In the genomic region with DNA sequence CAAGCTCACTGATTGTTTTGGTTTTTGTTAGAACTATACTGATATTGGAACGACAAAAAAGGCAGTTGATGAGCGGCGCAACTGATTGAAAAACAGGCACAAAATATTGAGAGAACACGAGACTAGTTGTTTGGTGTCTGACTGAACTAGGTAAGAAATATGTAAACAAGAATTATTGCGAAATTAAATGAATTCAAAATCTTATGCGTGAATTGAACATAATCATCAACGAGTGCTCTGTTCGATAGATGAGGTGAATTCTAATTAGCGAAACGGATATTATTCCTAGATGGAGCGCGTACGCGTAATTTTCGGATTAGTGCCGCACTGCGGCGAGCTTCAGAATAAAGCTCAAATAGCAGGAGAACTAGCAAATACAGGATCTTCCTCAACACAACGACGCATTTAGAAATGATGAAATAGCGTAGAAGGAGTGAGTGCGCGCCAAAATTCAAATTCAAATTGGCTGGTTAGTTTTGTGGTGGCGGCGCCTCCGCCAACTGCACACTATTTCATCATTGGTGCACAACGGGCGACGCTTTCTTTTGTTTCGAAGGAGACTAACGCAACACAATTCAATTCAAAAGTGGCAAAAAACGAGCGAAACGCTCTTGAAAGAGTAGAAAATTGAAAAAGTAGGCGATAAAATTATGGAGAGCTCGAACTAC, we compare ENCODE assay signal across 4 worm cellular contexts.
TF ChIP-seq lines count a peak whose summit lies in the region.

No protein-coding gene starts in this region.

TF ChIP-seq in whole organism, L1 larva, 84 proteins besides CTCF, POLR2A, EP300 and RAD21 (continued from another document):
- TF ChIP-seq C04F5.9 (tag; optimal IDR thresholded peaks at IDR 0.05; lab: Kevin White, UChicago) (no peak), efl-1 (optimal IDR thresholded peaks at IDR 0.05; lab: Kevin White, UChicago) (peak in 1 of 2 experiments; percentile 19), efl-1 (GFP tag; optimal IDR thresholded peaks at IDR 0.05 in 1 of 2; lab: Kevin White, UChicago) (peak; percentile 6 to 85), nhr-76 (tag; optimal IDR thresholded peaks at IDR 0.05; lab: Kevin White, UChicago) (no peak), fos-1 (tag; optimal IDR thresholded peaks at IDR 0.05; lab: Kevin White, UChicago) (no peak), ceh-82 (tag; optimal IDR thresholded peaks at IDR 0.05; lab: Kevin White, UChicago) (peak in 1 of 3 experiments; percentile 26)

TF ChIP-seq in whole organism, L2 larva, 48 proteins besides CTCF, POLR2A, EP300 and RAD21 (continued from another document):
- no peak for TF ChIP-seq alr-1 (tag; optimal IDR thresholded peaks at IDR 0.05; lab: Kevin White, UChicago)
- TF ChIP-seq zag-1 (tag; optimal IDR thresholded peaks at IDR 0.05; lab: Kevin White, UChicago) = peak; percentile 36
- no peak for TF ChIP-seq nhr-129 (tag; optimal IDR thresholded peaks at IDR 0.05; lab: Kevin White, UChicago)
- TF ChIP-seq snpc-4 (tag; optimal IDR thresholded peaks at IDR 0.05; lab: Kevin White, UChicago) = no peak
- no peak for TF ChIP-seq skn-1 (tag; optimal IDR thresholded peaks at IDR 0.05; lab: Kevin White, UChicago)

TF ChIP-seq in whole organism, L4 larva, 104 proteins besides CTCF, POLR2A, EP300 and RAD21 (continued from another document):
- TF ChIP-seq F37D6.2 (tag; optimal IDR thresholded peaks at IDR 0.05; lab: Kevin White, UChicago) = no peak
- no peak for TF ChIP-seq ZK546.5 (tag; optimal IDR thresholded peaks at IDR 0.05; lab: Kevin White, UChicago)
- no peak for TF ChIP-seq daf-8 (GFP tag; IDR thresholded peaks at IDR 0.05; lab: Robert Waterston, UW)
- no peak for TF ChIP-seq snpc-1.2 (GFP tag; IDR thresholded peaks at IDR 0.05; lab: Robert Waterston, UW)
- TF ChIP-seq attf-4 (tag; optimal IDR thresholded peaks at IDR 0.05; lab: Kevin White, UChicago) = no peak
- TF ChIP-seq daf-16 (GFP tag; optimal IDR thresholded peaks at IDR 0.05; lab: Kevin White, UChicago) = no peak
- TF ChIP-seq daf-16 (tag; optimal IDR thresholded peaks at IDR 0.05; lab: Kevin White, UChicago) = peak; percentile 80
- no peak for TF ChIP-seq daf-19 (GFP tag; conservative IDR thresholded peaks at IDR 0.05; lab: Robert Waterston, UW)
- TF ChIP-seq pqm-1 (tag; optimal IDR thresholded peaks at IDR 0.05; lab: Kevin White, UChicago) = no peak
- peak in 1 of 2 experiments; percentile 3 for TF ChIP-seq unc-62 (GFP tag; optimal IDR thresholded peaks at IDR 0.05 in 1 of 2; lab: Kevin White, UChicago)
- TF ChIP-seq unc-62 (tag; optimal IDR thresholded peaks at IDR 0.05; lab: Kevin White, UChicago) = no peak

TF ChIP-seq in whole organism, late embryonic, 69 proteins besides CTCF, POLR2A, EP300 and RAD21 (continued from another document):
- no peak for TF ChIP-seq T23F11.4 (GFP tag; optimal IDR thresholded peaks at IDR 0.05; lab: Kevin White, UChicago)
